Worm (Caenorhabditis elegans) whole organism, L1 larva: Measurements from ENCODE around the gene pals-26.
A peak's percentile ranks its signal among the peaks of the same experiment; 100 is the strongest.

ENCODE experiments used
- C04F5.9 ChIP-seq: sonication (generic microtip); optimal IDR thresholded peaks from 2 replicates; lab custom pipeline; 2016; ENCODE audit warnings: missing genetic modification characterization, missing compliant biosample characterization
- C16A3.4 ChIP-seq: fragments of 150-350 bp; optimal IDR thresholded peaks from 2 replicates; lab custom pipeline; 2014; ENCODE audit warnings: missing biosample characterization, missing genetic modification characterization
- C34B4.2 ChIP-seq: sonication (generic microtip); optimal IDR thresholded peaks from 2 replicates; lab custom pipeline; 2017; ENCODE audit warnings: mild to moderate bottlenecking, missing genetic modification characterization, missing compliant biosample characterization
- aha-1 ChIP-seq: fragments of 150-350 bp; optimal IDR thresholded peaks from 2 replicates; lab custom pipeline; 2014; ENCODE audit warnings: missing biosample characterization, missing genetic modification characterization
- alr-1 ChIP-seq: fragments of 200-800 bp; sonication (Bioruptor generic); optimal IDR thresholded peaks from 2 replicates; lab custom pipeline; 2018; ENCODE audit warnings: borderline replicate concordance, mild to moderate bottlenecking, missing genetic modification characterization, missing compliant biosample characterization
- aly-2 ChIP-seq: fragments of 150-350 bp; optimal IDR thresholded peaks from 2 replicates; lab custom pipeline; 2014; ENCODE audit warnings: missing biosample characterization, missing genetic modification characterization
- ama-1 ChIP-seq: fragments of 150-350 bp; optimal IDR thresholded peaks from 2 replicates; lab custom pipeline; 2014
- blmp-1 ChIP-seq: fragments of 150-350 bp; optimal IDR thresholded peaks from 2 replicates; lab custom pipeline; 2014; ENCODE audit warnings: missing biosample characterization, missing genetic modification characterization
- ceh-63 ChIP-seq: fragments of 200-800 bp; sonication (Bioruptor generic); optimal IDR thresholded peaks from 2 replicates; lab custom pipeline; 2018; ENCODE audit warnings: mild to moderate bottlenecking, missing genetic modification characterization, missing compliant biosample characterization
- ceh-8 ChIP-seq: fragments of 200-800 bp; sonication (Bioruptor generic); optimal IDR thresholded peaks from 2 replicates; lab custom pipeline; 2018; ENCODE audit warnings: mild to moderate bottlenecking, missing genetic modification characterization, moderate library complexity, missing compliant biosample characterization
- ceh-82 ChIP-seq, 3 experiments: fragments of 150-350 bp in 1 of 3; sonication (generic microtip) in 2 of 3; optimal IDR thresholded peaks; 2 replicates each; lab custom pipeline; 2014 to 2017; ENCODE audit warnings: missing biosample characterization in 3 of 3, missing genetic modification characterization in 3 of 3
- ceh-90 ChIP-seq: sonication (generic microtip); optimal IDR thresholded peaks from 2 replicates; lab custom pipeline; 2016; ENCODE audit warnings: missing genetic modification characterization, missing compliant biosample characterization
- ces-1 ChIP-seq: fragments of 150-350 bp; optimal IDR thresholded peaks from 2 replicates; lab custom pipeline; 2014; ENCODE audit warnings: missing biosample characterization, missing genetic modification reagents, missing genetic modification characterization
- efl-1 ChIP-seq, 4 experiments: fragments of 150-350 bp; optimal IDR thresholded peaks in 3 of 4; peaks in 1 of 4; 1 replicate in 1 of 4; 2 replicates in 3 of 4; lab custom pipeline; 2014; ENCODE audit warnings: missing biosample characterization in 2 of 4, missing genetic modification characterization in 2 of 4, missing genetic modification reagents in 2 of 4
- efl-3 ChIP-seq: fragments of 200-800 bp; sonication (Bioruptor generic); optimal IDR thresholded peaks from 2 replicates; lab custom pipeline; 2018; ENCODE audit warnings: mild to moderate bottlenecking, missing genetic modification characterization, missing compliant biosample characterization
- egl-13 ChIP-seq: sonication (generic microtip); optimal IDR thresholded peaks from 2 replicates; lab custom pipeline; 2016; ENCODE audit warnings: missing genotype, missing genetic modification reagents, missing genetic modification characterization, missing compliant biosample characterization
- egl-27 ChIP-seq, 2 experiments: fragments of 150-350 bp in 1 of 2; sonication (generic microtip); optimal IDR thresholded peaks; 3 replicates each; lab custom pipeline; 2017 to 2018; ENCODE audit warnings: missing biosample characterization in 2 of 2, missing genetic modification characterization in 2 of 2, missing genetic modification reagents in 2 of 2
- elt-2 ChIP-seq: sonication (generic microtip); optimal IDR thresholded peaks from 2 replicates; lab custom pipeline; 2016; ENCODE audit warnings: missing genetic modification characterization, mild to moderate bottlenecking, inconsistent platforms, missing compliant biosample characterization, missing genetic modification reagents
- elt-3 ChIP-seq, 6 experiments: fragments of 150-350 bp in 1 of 6; sonication (generic microtip); optimal IDR thresholded peaks; 2 replicates each; lab custom pipeline; 2017 to 2018; ENCODE audit warnings: missing biosample characterization in 6 of 6, missing genetic modification characterization in 6 of 6, inconsistent platforms in 1 of 6
- fkh-4 ChIP-seq: sonication (generic microtip); optimal IDR thresholded peaks from 2 replicates; lab custom pipeline; 2016; ENCODE audit warnings: missing compliant biosample characterization, missing genetic modification characterization, borderline replicate concordance
- grh-1 ChIP-seq: fragments of 200-800 bp; sonication (Bioruptor generic); IDR thresholded peaks from 2 replicates; pipeline ENCODE4 v1.3.6; 2022; ENCODE audit warnings: missing genetic modification reagents, missing genetic modification characterization, missing compliant biosample characterization
- hlh-4 ChIP-seq: sonication (generic microtip); optimal IDR thresholded peaks from 2 replicates; lab custom pipeline; 2016; ENCODE audit warnings: mild to moderate bottlenecking, missing genetic modification characterization, missing compliant biosample characterization
- hpl-2 ChIP-seq: fragments of 150-350 bp; optimal IDR thresholded peaks from 2 replicates; lab custom pipeline; 2014; ENCODE audit warnings: missing biosample characterization, missing genetic modification reagents, missing genetic modification characterization
- irx-1 ChIP-seq: sonication (generic microtip); optimal IDR thresholded peaks from 2 replicates; lab custom pipeline; 2016; ENCODE audit warnings: missing genetic modification characterization, missing compliant biosample characterization
- lin-14 ChIP-seq: fragments of 200-800 bp; sonication (Bioruptor generic); optimal IDR thresholded peaks from 2 replicates; lab custom pipeline; 2018; ENCODE audit warnings: mild to moderate bottlenecking, missing genetic modification characterization, moderate library complexity, missing compliant biosample characterization
- lin-35 ChIP-seq, 2 experiments: fragments of 150-350 bp; optimal IDR thresholded peaks; 2 replicates each; lab custom pipeline; 2014; ENCODE audit warnings: missing biosample characterization in 2 of 2, missing genetic modification characterization in 2 of 2, missing genetic modification reagents in 2 of 2
- lin-39 ChIP-seq: fragments of 150-350 bp; optimal IDR thresholded peaks from 2 replicates; lab custom pipeline; 2014; ENCODE audit warnings: missing biosample characterization, missing genetic modification reagents, missing genetic modification characterization
- mab-9 ChIP-seq: fragments of 200-800 bp; sonication (Bioruptor generic); IDR thresholded peaks from 2 replicates; pipeline ENCODE4 v1.3.6; 2022; ENCODE audit warnings: missing genetic modification reagents, missing genetic modification characterization, missing compliant biosample characterization
- mdl-1 ChIP-seq, 2 experiments: fragments of 150-350 bp; optimal IDR thresholded peaks; 2 replicates each; lab custom pipeline; 2014 to 2017; ENCODE audit warnings: missing biosample characterization in 2 of 2, missing genetic modification characterization in 2 of 2, inconsistent platforms in 1 of 2
- mef-2 ChIP-seq: fragments of 150-350 bp; optimal IDR thresholded peaks from 2 replicates; lab custom pipeline; 2014; ENCODE audit warnings: missing biosample characterization, missing genetic modification characterization
- mep-1 ChIP-seq: fragments of 150-350 bp; optimal IDR thresholded peaks from 2 replicates; lab custom pipeline; 2014; ENCODE audit warnings: missing biosample characterization, missing genetic modification characterization
- nhr-11 ChIP-seq: fragments of 150-350 bp; optimal IDR thresholded peaks from 2 replicates; lab custom pipeline; 2014; ENCODE audit warnings: missing biosample characterization, missing genetic modification characterization
- nhr-12 ChIP-seq: sonication (generic microtip); optimal IDR thresholded peaks from 2 replicates; lab custom pipeline; 2017; ENCODE audit warnings: missing biosample characterization, missing genetic modification characterization
- nhr-28 ChIP-seq: fragments of 150-350 bp; optimal IDR thresholded peaks from 2 replicates; lab custom pipeline; 2014; ENCODE audit warnings: missing biosample characterization, missing genetic modification characterization
- nhr-47 ChIP-seq: sonication (generic microtip); optimal IDR thresholded peaks from 2 replicates; lab custom pipeline; 2016; ENCODE audit warnings: mild to moderate bottlenecking, missing genetic modification characterization, moderate library complexity, missing compliant biosample characterization
- nhr-71 ChIP-seq: sonication (generic microtip); optimal IDR thresholded peaks from 2 replicates; lab custom pipeline; 2016; ENCODE audit warnings: mild to moderate bottlenecking, missing genetic modification characterization, moderate library complexity, missing compliant biosample characterization
- nhr-77 ChIP-seq: fragments of 150-350 bp; optimal IDR thresholded peaks from 2 replicates; lab custom pipeline; 2014; ENCODE audit warnings: missing biosample characterization, missing genetic modification characterization
- nhr-84 ChIP-seq: sonication (generic microtip); optimal IDR thresholded peaks from 2 replicates; lab custom pipeline; 2017; ENCODE audit warnings: missing biosample characterization, missing genetic modification characterization
- nhr-90 ChIP-seq: sonication (generic microtip); optimal IDR thresholded peaks from 2 replicates; lab custom pipeline; 2016; ENCODE audit warnings: mild to moderate bottlenecking, missing genetic modification characterization, missing compliant biosample characterization; ENCODE audit not compliant: poor library complexity
- pag-3 ChIP-seq: sonication (generic microtip); optimal IDR thresholded peaks from 2 replicates; lab custom pipeline; 2017; ENCODE audit warnings: missing genetic modification characterization, mild to moderate bottlenecking, missing compliant biosample characterization, antibody characterized with exemption, borderline replicate concordance; ENCODE audit not compliant: insufficient read depth
- pqm-1 ChIP-seq: sonication (generic microtip); optimal IDR thresholded peaks from 3 replicates; lab custom pipeline; 2017; ENCODE audit warnings: missing biosample characterization, missing genetic modification characterization
- rnt-1 ChIP-seq: sonication (generic microtip); optimal IDR thresholded peaks from 2 replicates; lab custom pipeline; 2016; ENCODE audit warnings: mild to moderate bottlenecking, missing genetic modification characterization, moderate library complexity, missing compliant biosample characterization
- skn-1 ChIP-seq: fragments of 150-350 bp; optimal IDR thresholded peaks from 2 replicates; lab custom pipeline; 2014; ENCODE audit warnings: missing biosample characterization, missing genetic modification characterization
- sup-37 ChIP-seq: fragments of 200-800 bp; sonication (Bioruptor generic); optimal IDR thresholded peaks from 2 replicates; lab custom pipeline; 2018; ENCODE audit warnings: mild to moderate bottlenecking, missing genetic modification characterization, missing compliant biosample characterization
- swsn-7 ChIP-seq: sonication (generic microtip); optimal IDR thresholded peaks from 2 replicates; lab custom pipeline; 2016; ENCODE audit warnings: missing genetic modification characterization, missing compliant biosample characterization
- tbx-2 ChIP-seq: sonication (generic microtip); optimal IDR thresholded peaks from 2 replicates; lab custom pipeline; 2016; ENCODE audit warnings: missing genetic modification characterization, missing compliant biosample characterization
- unc-62 ChIP-seq: fragments of 150-350 bp; optimal IDR thresholded peaks from 2 replicates; lab custom pipeline; 2014; ENCODE audit warnings: missing biosample characterization, missing genetic modification reagents, missing genetic modification characterization
- xbp-1 ChIP-seq: sonication (generic microtip); optimal IDR thresholded peaks from 2 replicates; lab custom pipeline; 2016; ENCODE audit warnings: missing genetic modification characterization, missing compliant biosample characterization
- zag-1 ChIP-seq: fragments of 150-350 bp; optimal IDR thresholded peaks from 2 replicates; lab custom pipeline; 2014; ENCODE audit warnings: missing biosample characterization, missing genetic modification characterization
- ztf-11 ChIP-seq, 2 experiments: sonication (generic microtip); optimal IDR thresholded peaks; 2 replicates each; lab custom pipeline; 2016 to 2017; ENCODE audit warnings: missing genetic modification characterization in 2 of 2, missing biosample characterization in 1 of 2, missing compliant biosample characterization in 1 of 2

The pals-26 gene

ce11 chrIII:4330984-4331383 lies 44.0 kb upstream of the pals-26 start, which contains the start of gene gly-6 (continued):
- TF ChIP-seq unc-62 (GFP tag; lab: Kevin White, UChicago), result no peak
- TF ChIP-seq mef-2, result no peak
- TF ChIP-seq lin-39 (tag; lab: Kevin White, UChicago), result no peak
- TF ChIP-seq ama-1 (lab: Kevin White, UChicago), result no peak

DNA sequence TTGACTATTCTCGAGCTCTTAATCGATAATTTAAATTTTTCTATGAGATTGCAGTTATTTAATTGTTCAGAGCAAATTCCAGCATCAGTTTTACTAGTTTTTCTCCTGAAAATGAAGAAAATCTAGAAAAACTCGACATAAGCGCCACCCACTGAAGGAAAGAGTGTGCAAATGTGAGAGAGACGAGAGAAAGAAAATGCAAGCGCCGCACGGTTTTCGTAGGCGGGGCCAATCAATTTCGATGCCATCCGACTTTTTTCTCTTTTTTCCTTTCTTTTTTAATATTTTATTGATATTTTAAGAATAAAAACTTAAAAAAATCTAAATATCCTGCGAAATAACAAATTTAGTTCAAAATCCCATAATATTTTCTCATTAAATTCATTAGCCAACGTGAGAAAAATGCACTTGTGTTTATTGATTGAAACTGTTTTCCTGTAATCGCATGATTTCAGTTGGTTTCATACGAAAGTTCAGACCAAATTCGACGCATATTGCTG lies 42.4 kb upstream of the pals-26 start, which contains the start of gene cdk-12:
Gene cdk-12, plus strand, starts transcription at position 450 of the 500 bp plus-strand sequence.
- TF ChIP-seq rnt-1 (tag; lab: Kevin White, UChicago) (peak; percentile 70), mab-9 (GFP tag; lab: Robert Waterston, UW) (no peak), lin-14 (peak; percentile 57), grh-1 (GFP tag; lab: Robert Waterston, UW) (no peak), egl-27 (tag; optimal IDR thresholded peaks at IDR 0.05; lab: Kevin White, UChicago) (no peak), C34B4.2 (no peak), ces-1 (GFP tag; lab: Kevin White, UChicago) (no peak), sup-37 (GFP tag; lab: Kevin White, UChicago) (no peak), nhr-12 (tag; lab: Kevin White, UChicago) (no peak), efl-3 (GFP tag; lab: Kevin White, UChicago) (no peak), ztf-11 (tag; optimal IDR thresholded peaks at IDR 0.05; lab: Kevin White, UChicago) (no peak), hlh-4 (tag; lab: Kevin White, UChicago) (no peak), nhr-90 (tag; lab: Kevin White, UChicago) (peak; percentile 35), elt-2 (tag; lab: Kevin White, UChicago) (no peak), xbp-1 (tag; lab: Kevin White, UChicago) (peak; percentile 53), ceh-63 (GFP tag; lab: Kevin White, UChicago) (no peak), pqm-1 (tag; lab: Kevin White, UChicago) (no peak), alr-1 (tag; lab: Kevin White, UChicago) (no peak), fkh-4 (tag; lab: Kevin White, UChicago) (no peak), irx-1 (tag; lab: Kevin White, UChicago) (peak; percentile 6), C04F5.9 (no peak), blmp-1 (tag; lab: Kevin White, UChicago) (peak; percentile 53), nhr-11 (tag; lab: Kevin White, UChicago) (no peak), ceh-8 (no peak), aha-1 (tag; lab: Kevin White, UChicago) (no peak), elt-3 (tag; optimal IDR thresholded peaks at IDR 0.05; lab: Kevin White, UChicago) (peak in 1 of 6 experiments; percentile 73), tbx-2 (peak; percentile 28), aly-2 (no peak), efl-1 (optimal IDR thresholded peaks at IDR 0.05; lab: Kevin White, UChicago) (peak; percentile 39 to 57), efl-1 (GFP tag; optimal IDR thresholded peaks at IDR 0.05 in 1 of 2; lab: Kevin White, UChicago) (peak; percentile 51 to 94), pag-3 (tag; lab: Kevin White, UChicago) (peak; percentile 69), swsn-7 (peak; percentile 52), nhr-71 (peak; percentile 66), ceh-82 (tag; optimal IDR thresholded peaks at IDR 0.05; lab: Kevin White, UChicago) (peak in 1 of 3 experiments; percentile 56), skn-1 (tag; lab: Kevin White, UChicago) (peak; percentile 66), hpl-2 (GFP tag; lab: Kevin White, UChicago) (no peak), ceh-90 (no peak), nhr-77 (tag; lab: Kevin White, UChicago) (no peak), nhr-47 (tag; lab: Kevin White, UChicago) (peak; percentile 51), egl-13 (tag; lab: Kevin White, UChicago) (no peak), nhr-84 (tag; lab: Kevin White, UChicago) (no peak), C16A3.4 (tag; lab: Kevin White, UChicago) (peak; percentile 35), lin-35 (GFP tag; optimal IDR thresholded peaks at IDR 0.05; lab: Kevin White, UChicago) (peak; percentile 38 to 52), mdl-1 (tag; optimal IDR thresholded peaks at IDR 0.05; lab: Kevin White, UChicago) (peak in 1 of 2 experiments; percentile 34), zag-1 (tag; lab: Kevin White, UChicago) (no peak), mep-1 (tag; lab: Kevin White, UChicago) (peak; percentile 63), nhr-28 (no peak)
